Worm (Caenorhabditis elegans): Measurements from ENCODE around the gene R05H10.3.

Gene R05H10.3

DNA sequence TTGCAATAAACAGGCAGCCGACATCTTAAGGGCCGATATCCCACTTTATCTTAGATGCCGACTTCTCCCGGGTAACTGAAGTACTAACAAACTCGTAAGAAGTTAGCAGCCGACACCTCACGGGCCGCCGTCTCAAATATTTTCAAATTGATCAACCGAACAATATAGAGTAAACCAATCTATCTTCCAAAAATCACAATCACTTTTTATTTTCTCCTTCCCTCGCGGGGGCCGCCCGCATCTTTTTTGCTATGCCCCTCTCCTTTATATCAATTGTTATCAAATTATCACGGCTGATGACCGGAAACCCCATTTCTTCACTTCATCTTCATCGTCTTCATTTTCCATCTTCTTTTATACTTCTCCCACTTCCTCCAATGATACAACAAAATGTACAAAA is 59.0 kb downstream of the R05H10.3 start:
- no peak for TF ChIP-seq Y56A3A.18 (GFP tag; IDR thresholded peaks at IDR 0.05)
- no peak for TF ChIP-seq egl-18 (GFP tag; IDR thresholded peaks at IDR 0.05)
- TF ChIP-seq snpc-4 (GFP tag; optimal IDR thresholded peaks at IDR 0.05) = no peak
- peak in 3 of 4 experiments; percentile 66 to 90 (median 84) for TF ChIP-seq snpc-4 (tag; optimal IDR thresholded peaks at IDR 0.05)
